Fruit fly (Drosophila melanogaster): ENCODE data around the gene CG17343.
A peak's percentile ranks its signal among the peaks of the same experiment; 100 is the strongest.

Gene CG17343

DNA sequence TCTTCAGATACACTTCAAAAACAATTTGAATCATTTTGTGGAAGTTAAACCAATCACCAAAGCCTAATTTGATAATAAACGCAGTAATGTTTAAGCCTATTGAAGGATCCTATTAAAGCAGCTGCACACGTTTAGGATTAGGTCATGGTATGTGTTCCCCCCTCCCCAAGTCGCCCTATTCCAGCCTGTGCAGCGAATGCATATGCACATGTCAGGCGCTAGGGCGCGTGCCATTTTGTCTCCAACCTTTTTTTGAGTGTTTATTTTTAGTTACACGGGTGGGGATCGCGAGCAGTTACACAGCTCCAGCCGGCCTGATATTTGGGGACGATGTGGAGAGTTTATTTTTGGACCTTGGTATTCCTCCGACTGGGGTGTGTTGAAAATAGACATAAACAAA is 27.7 kb upstream of the CG17343 start:
- TF ChIP-seq Eip78C (GFP tag) = peak; percentile 58
- no peak for TF ChIP-seq CG3919 (GFP tag; optimal IDR thresholded peaks at IDR 0.05)

DNA sequence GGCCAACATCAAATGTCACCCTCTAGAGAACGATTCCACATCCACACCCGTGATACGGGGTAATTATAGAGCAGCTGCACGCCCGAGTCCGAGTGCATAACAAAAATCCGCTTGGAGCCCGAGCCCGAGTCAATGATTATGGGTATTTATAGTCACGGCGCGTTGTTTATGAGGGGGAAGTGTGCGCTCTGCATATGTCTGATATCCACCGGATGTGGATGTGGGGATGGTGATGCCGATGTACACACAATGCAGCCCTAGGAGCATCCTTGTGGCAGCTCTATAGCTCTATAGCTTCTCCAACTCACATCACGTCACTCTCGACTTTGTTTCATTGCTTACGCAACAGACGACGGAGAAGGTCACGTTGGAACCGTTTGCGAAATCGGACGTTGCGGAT is 27.3 kb upstream of the CG17343 start:
- no peak for TF ChIP-seq Eip93F (GFP tag; optimal IDR thresholded peaks at IDR 0.05)
- TF ChIP-seq eg (GFP tag; IDR thresholded peaks at IDR 0.05) = no peak
- TF ChIP-seq svp (GFP tag) = no peak
- TF ChIP-seq CG8632 (GFP tag; optimal IDR thresholded peaks at IDR 0.05) = no peak
- no peak for TF ChIP-seq Gug (GFP tag; IDR thresholded peaks at IDR 0.05)
- TF ChIP-seq OdsH (GFP tag; optimal IDR thresholded peaks at IDR 0.05) = no peak
- no peak for TF ChIP-seq achi (GFP tag; optimal IDR thresholded peaks at IDR 0.05)
- TF ChIP-seq Sox102F (GFP tag; optimal IDR thresholded peaks at IDR 0.05) = no peak
- no peak for TF ChIP-seq CG6163 (GFP tag; IDR thresholded peaks at IDR 0.05)
- TF ChIP-seq fd85E (GFP tag; optimal IDR thresholded peaks at IDR 0.05) = no peak
- TF ChIP-seq CG8319 (GFP tag; optimal IDR thresholded peaks at IDR 0.05) = no peak
- no peak for TF ChIP-seq fkh (GFP tag; optimal IDR thresholded peaks at IDR 0.05)
- no peak for TF ChIP-seq dac (GFP tag; optimal IDR thresholded peaks at IDR 0.05)
- peak; percentile 35 for TF ChIP-seq Eip78C (GFP tag)
- TF ChIP-seq net (GFP tag; optimal IDR thresholded peaks at IDR 0.05) = peak; percentile 4
- TF ChIP-seq topi (GFP tag; optimal IDR thresholded peaks at IDR 0.05) = no peak
- no peak for TF ChIP-seq CG11902 (GFP tag; optimal IDR thresholded peaks at IDR 0.05)

DNA sequence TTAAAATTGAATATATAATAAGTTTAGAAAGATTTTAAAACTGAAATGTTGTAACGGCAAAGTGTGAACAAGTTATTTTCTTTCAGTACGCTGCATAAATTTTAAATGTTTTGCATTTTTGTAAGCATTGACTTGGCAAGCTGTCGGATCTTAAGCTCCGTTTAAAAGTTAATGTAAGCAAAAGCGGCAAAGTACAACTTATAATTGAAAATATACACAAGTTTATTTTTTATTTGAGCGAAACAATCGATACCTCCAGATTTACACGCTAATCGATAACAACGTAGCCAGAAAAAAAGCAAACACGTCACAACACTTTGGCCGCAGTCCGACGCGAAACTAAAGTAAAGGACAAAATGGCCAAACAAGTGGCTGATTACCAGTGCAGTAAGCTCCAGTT is 23.1 kb upstream of the CG17343 start, which contains the start of gene Catsup:
Catsup (plus strand) TSS at position 273 of the 400 bp plus-strand sequence.
- TF ChIP-seq Eip78C (GFP tag) = peak; percentile 37
- no peak for TF ChIP-seq achi (GFP tag; optimal IDR thresholded peaks at IDR 0.05)

dm6 chr2L:19045111-19045560 is 19.6 kb upstream of the CG17343 start, which contains the start of the genes Ttc19 and Acn:
Ttc19 (minus strand) TSS chr2L:19045148.
Acn (plus strand) TSS chr2L:19045355.
- peak; percentile 88 for TF ChIP-seq OdsH (GFP tag; optimal IDR thresholded peaks at IDR 0.05)
- no peak for TF ChIP-seq CG6854 (GFP tag; optimal IDR thresholded peaks at IDR 0.05)
- peak; percentile 86 for TF ChIP-seq lz (GFP tag; optimal IDR thresholded peaks at IDR 0.05)
- TF ChIP-seq CG9139 (GFP tag; optimal IDR thresholded peaks at IDR 0.05) = no peak
- no peak for TF ChIP-seq CG6808 (GFP tag; optimal IDR thresholded peaks at IDR 0.05)
- TF ChIP-seq svp (GFP tag) = no peak
- peak; percentile 82 for TF ChIP-seq cyc (GFP tag; optimal IDR thresholded peaks at IDR 0.05)
- TF ChIP-seq Eip75B (GFP tag; optimal IDR thresholded peaks at IDR 0.05) = peak; percentile 86
- TF ChIP-seq net (GFP tag; optimal IDR thresholded peaks at IDR 0.05) = peak; percentile 78
- peak; percentile 89 for TF ChIP-seq CG31627 (GFP tag; optimal IDR thresholded peaks at IDR 0.05)
- TF ChIP-seq Hr38 (GFP tag; optimal IDR thresholded peaks at IDR 0.05) = no peak
- peak; percentile 79 for TF ChIP-seq CG3919 (GFP tag; optimal IDR thresholded peaks at IDR 0.05)
- peak; percentile 89 for TF ChIP-seq Hr39 (GFP tag; optimal IDR thresholded peaks at IDR 0.05)
- peak; percentile 81 for TF ChIP-seq topi (GFP tag; optimal IDR thresholded peaks at IDR 0.05)
- TF ChIP-seq CG6276 (GFP tag; optimal IDR thresholded peaks at IDR 0.05) = no peak
- TF ChIP-seq Sox14 (GFP tag; optimal IDR thresholded peaks at IDR 0.05) = peak; percentile 91
- TF ChIP-seq vri (GFP tag; optimal IDR thresholded peaks at IDR 0.05) = peak; percentile 88
- peak; percentile 62 for TF ChIP-seq Ets96B (tag; optimal IDR thresholded peaks at IDR 0.05)
- TF ChIP-seq Sox102F (GFP tag; optimal IDR thresholded peaks at IDR 0.05) = no peak
- TF ChIP-seq CG6792 (GFP tag; optimal IDR thresholded peaks at IDR 0.05) = peak; percentile 73
- TF ChIP-seq CG6163 (GFP tag; IDR thresholded peaks at IDR 0.05) = peak; percentile 74
- no peak for TF ChIP-seq spab (GFP tag; optimal IDR thresholded peaks at IDR 0.05)
- TF ChIP-seq Lpt (GFP tag; optimal IDR thresholded peaks at IDR 0.05) = peak; percentile 55
- peak; percentile 81 for TF ChIP-seq acj6 (GFP tag; optimal IDR thresholded peaks at IDR 0.05)
- peak; percentile 59 for TF ChIP-seq CG8632 (GFP tag; optimal IDR thresholded peaks at IDR 0.05)
- TF ChIP-seq CG7368 (GFP tag; optimal IDR thresholded peaks at IDR 0.05) = no peak
- peak; percentile 74 for TF ChIP-seq CG32006 (GFP tag; optimal IDR thresholded peaks at IDR 0.05)
- peak; percentile 52 for TF ChIP-seq CG1621 (tag; optimal IDR thresholded peaks at IDR 0.05)
- TF ChIP-seq Sox15 (GFP tag; optimal IDR thresholded peaks at IDR 0.05) = peak; percentile 60
- no peak for TF ChIP-seq fkh (GFP tag; optimal IDR thresholded peaks at IDR 0.05)
- TF ChIP-seq ss (GFP tag; optimal IDR thresholded peaks at IDR 0.05) = no peak
- TF ChIP-seq Eip78C (GFP tag) = peak; percentile 94
- peak; percentile 80 for TF ChIP-seq CG34406 (GFP tag; optimal IDR thresholded peaks at IDR 0.05)
- peak; percentile 87 for TF ChIP-seq Hr4 (GFP tag; optimal IDR thresholded peaks at IDR 0.05)
- peak; percentile 86 for TF ChIP-seq Smox (GFP tag; optimal IDR thresholded peaks at IDR 0.05)
- peak; percentile 87 for TF ChIP-seq CG10631 (GFP tag; optimal IDR thresholded peaks at IDR 0.05)
- peak; percentile 72 for TF ChIP-seq CG10669 (GFP tag; optimal IDR thresholded peaks at IDR 0.05)
- TF ChIP-seq salr (GFP tag; optimal IDR thresholded peaks at IDR 0.05) = peak in 1 of 2 experiments; percentile 27
